Worm (Caenorhabditis elegans): ENCODE data around the gene hsb-1.

Gene hsb-1

ce11 chrIV:12567176-12567892, at the start of gene hsb-1, which contains the start of gene let-99:
Gene hsb-1 (minus strand): TSS chrIV:12567226.
Gene let-99 (plus strand): TSS chrIV:12567842.
- TF ChIP-seq ceh-16 (tag; optimal IDR thresholded peaks at IDR 0.05), result no peak
- no peak for TF ChIP-seq ama-1 (optimal IDR thresholded peaks at IDR 0.05)
- no peak for TF ChIP-seq unc-62 (GFP tag; optimal IDR thresholded peaks at IDR 0.05)
- TF ChIP-seq nhr-11 (tag; optimal IDR thresholded peaks at IDR 0.05), result no peak
- no peak for TF ChIP-seq nhr-25 (tag; optimal IDR thresholded peaks at IDR 0.05)
- TF ChIP-seq C34F6.9 (tag; optimal IDR thresholded peaks at IDR 0.05), result peak; percentile 55
- TF ChIP-seq peb-1 (tag; optimal IDR thresholded peaks at IDR 0.05), result no peak
- peak; percentile 4 for TF ChIP-seq fos-1 (tag; optimal IDR thresholded peaks at IDR 0.05)
- TF ChIP-seq nhr-10 (tag; optimal IDR thresholded peaks at IDR 0.05), result no peak
- TF ChIP-seq F13H6.1 (tag; optimal IDR thresholded peaks at IDR 0.05), result peak; percentile 49
- TF ChIP-seq crh-2 (tag; optimal IDR thresholded peaks at IDR 0.05), result peak; percentile 24

DNA sequence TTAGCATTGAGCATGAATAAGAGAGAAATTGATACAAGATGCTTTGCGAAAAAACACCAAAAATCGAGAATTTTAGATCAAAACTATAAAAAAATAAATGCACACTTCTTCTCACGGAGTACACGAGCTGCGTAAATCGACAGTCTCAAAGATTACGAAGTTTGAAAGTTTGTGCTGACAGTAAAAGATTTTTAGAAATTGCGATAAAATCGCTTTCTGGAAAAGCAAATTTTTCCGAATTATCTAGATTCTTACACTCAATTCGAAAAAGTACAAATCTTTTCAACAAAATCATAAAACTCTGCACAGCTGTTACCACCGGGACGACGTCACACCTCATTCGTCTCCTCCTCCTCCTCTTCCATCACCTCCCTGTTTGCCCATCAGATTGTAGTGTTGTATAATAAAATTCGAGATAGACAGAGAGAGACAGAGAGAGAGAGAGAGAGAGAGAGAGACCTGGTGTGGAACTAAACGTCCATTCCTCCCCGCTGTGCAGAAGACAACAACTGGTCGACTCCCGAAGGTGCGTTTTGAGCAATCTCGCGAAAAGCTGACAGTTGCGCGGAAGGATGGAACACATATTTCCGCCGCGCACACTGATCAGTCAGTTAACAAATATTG, 48.2 kb upstream of the hsb-1 start:
- TF ChIP-seq ceh-16 (tag; optimal IDR thresholded peaks at IDR 0.05) (no peak), nhr-129 (tag; optimal IDR thresholded peaks at IDR 0.05) (peak; percentile 33), C34F6.9 (tag; optimal IDR thresholded peaks at IDR 0.05) (peak; percentile 17), sem-4 (tag; optimal IDR thresholded peaks at IDR 0.05) (no peak), unc-39 (tag; optimal IDR thresholded peaks at IDR 0.05) (no peak), F13H6.1 (tag; optimal IDR thresholded peaks at IDR 0.05) (peak; percentile 27), egl-27 (tag; optimal IDR thresholded peaks at IDR 0.05) (no peak), mdl-1 (tag; optimal IDR thresholded peaks at IDR 0.05) (no peak), nhr-23 (tag; optimal IDR thresholded peaks at IDR 0.05) (no peak), R02D3.7 (tag; optimal IDR thresholded peaks at IDR 0.05) (no peak), nhr-11 (tag; optimal IDR thresholded peaks at IDR 0.05) (no peak), blmp-1 (tag; optimal IDR thresholded peaks at IDR 0.05; ENCODE audit: insufficient read depth) (no peak), elt-3 (tag; optimal IDR thresholded peaks at IDR 0.05) (no peak), mbf-1 (tag; optimal IDR thresholded peaks at IDR 0.05) (no peak), nhr-12 (tag; optimal IDR thresholded peaks at IDR 0.05) (no peak)

DNA sequence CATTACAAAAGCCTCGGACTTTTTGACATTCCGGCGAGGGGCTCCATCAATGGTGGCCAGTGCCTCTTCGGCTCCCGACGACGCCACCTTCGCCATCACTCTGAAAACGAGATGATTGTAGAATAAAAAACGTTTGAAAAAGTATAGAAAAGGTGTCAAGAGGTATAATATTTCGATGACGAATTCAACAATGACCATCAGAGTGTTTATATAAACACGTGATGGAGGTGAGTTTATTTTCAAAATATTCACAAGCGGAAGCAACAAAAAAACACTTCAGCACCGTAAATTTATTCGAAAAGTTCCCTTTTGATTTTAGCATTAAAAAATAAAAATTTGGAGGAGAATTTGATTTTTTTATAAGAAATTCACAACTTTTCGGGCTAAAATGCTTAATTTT, 47.6 kb upstream of the hsb-1 start, which contains the start of gene efa-6:
efa-6 (minus strand) TSS at position 101 of the 400 bp plus-strand sequence.
- TF ChIP-seq nhr-25 (tag; optimal IDR thresholded peaks at IDR 0.05) (no peak), crh-2 (tag; optimal IDR thresholded peaks at IDR 0.05) (no peak), Y55F3AM.14 (GFP tag; optimal IDR thresholded peaks at IDR 0.05) (no peak), elt-1 (tag; optimal IDR thresholded peaks at IDR 0.05) (no peak), unc-55 (GFP tag; optimal IDR thresholded peaks at IDR 0.05) (no peak), unc-62 (GFP tag; optimal IDR thresholded peaks at IDR 0.05) (no peak), skn-1 (tag; optimal IDR thresholded peaks at IDR 0.05) (no peak), nhr-77 (tag; optimal IDR thresholded peaks at IDR 0.05) (no peak), elt-3 (tag; optimal IDR thresholded peaks at IDR 0.05) (no peak), lin-13 (GFP tag; optimal IDR thresholded peaks at IDR 0.05) (no peak), nhr-12 (tag; optimal IDR thresholded peaks at IDR 0.05) (no peak), ZK546.5 (tag; optimal IDR thresholded peaks at IDR 0.05) (no peak), gmeb-1 (tag; optimal IDR thresholded peaks at IDR 0.05) (no peak), ceh-82 (tag; optimal IDR thresholded peaks at IDR 0.05) (no peak), lin-39 (tag; optimal IDR thresholded peaks at IDR 0.05) (no peak), unc-39 (tag; optimal IDR thresholded peaks at IDR 0.05) (no peak), nhr-23 (tag; optimal IDR thresholded peaks at IDR 0.05) (no peak)

DNA sequence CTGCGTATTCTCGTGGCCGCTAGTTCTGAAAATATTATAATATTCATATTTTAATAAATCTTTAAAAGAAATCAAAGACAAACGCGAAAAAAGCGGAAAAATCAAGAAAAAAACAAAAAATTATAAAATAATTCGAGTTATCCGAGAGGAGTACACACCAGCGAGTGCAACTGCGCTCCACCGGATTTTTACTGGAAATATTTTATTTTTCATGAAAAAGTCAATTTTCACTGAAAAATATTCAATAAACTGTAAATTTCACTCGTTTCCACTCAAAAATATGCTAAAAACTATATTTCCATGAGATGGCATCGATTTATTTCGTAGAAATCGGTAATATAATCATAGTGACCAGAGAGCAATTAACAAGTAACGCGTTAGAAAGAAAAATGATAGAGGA, 38.4 kb upstream of the hsb-1 start, which contains the start of gene Y55D9A.2:
Y55D9A.2 (minus strand) TSS at position 31 of the 400 bp plus-strand sequence.
- TF ChIP-seq lin-11 (tag; optimal IDR thresholded peaks at IDR 0.05) (no peak), sem-4 (tag; optimal IDR thresholded peaks at IDR 0.05) (no peak), nhr-11 (tag; optimal IDR thresholded peaks at IDR 0.05) (no peak), R02D3.7 (tag; optimal IDR thresholded peaks at IDR 0.05) (no peak), nhr-12 (tag; optimal IDR thresholded peaks at IDR 0.05) (no peak), zag-1 (tag; optimal IDR thresholded peaks at IDR 0.05) (no peak), alr-1 (tag; optimal IDR thresholded peaks at IDR 0.05) (no peak), blmp-1 (tag; optimal IDR thresholded peaks at IDR 0.05; ENCODE audit: insufficient read depth) (no peak), ztf-1 (GFP tag; conservative IDR thresholded peaks at IDR 0.05) (no peak), lin-13 (GFP tag; optimal IDR thresholded peaks at IDR 0.05) (no peak), lsy-2 (tag; optimal IDR thresholded peaks at IDR 0.05) (peak in 1 of 2 experiments; percentile 67), fos-1 (tag; optimal IDR thresholded peaks at IDR 0.05) (peak; percentile 29), nhr-237 (tag; optimal IDR thresholded peaks at IDR 0.05) (no peak), C34F6.9 (tag; optimal IDR thresholded peaks at IDR 0.05) (peak; percentile 50), nhr-6 (tag; optimal IDR thresholded peaks at IDR 0.05) (no peak), gmeb-1 (tag; optimal IDR thresholded peaks at IDR 0.05) (peak; percentile 63), elt-3 (tag; optimal IDR thresholded peaks at IDR 0.05) (no peak), unc-55 (GFP tag; optimal IDR thresholded peaks at IDR 0.05) (peak; percentile 46), ceh-16 (tag; optimal IDR thresholded peaks at IDR 0.05) (no peak), F13H6.1 (tag; optimal IDR thresholded peaks at IDR 0.05) (no peak)
